Worm (Caenorhabditis elegans): ENCODE results near the gene grl-30.

grl-30 gene

ce11 chrV:3538307-3538706 lies 17.8 kb upstream of the grl-30 start, which contains the start of gene nhr-93:
nhr-93 (minus strand) TSS chrV:3538407.
- TF ChIP-seq Y55F3AM.14 (GFP tag; optimal IDR thresholded peaks at IDR 0.05) = no peak
- no peak for TF ChIP-seq snpc-4 (tag; optimal IDR thresholded peaks at IDR 0.05)
- no peak for TF ChIP-seq ztf-11 (tag; optimal IDR thresholded peaks at IDR 0.05)
- no peak for TF ChIP-seq zag-1 (tag; optimal IDR thresholded peaks at IDR 0.05)
- no peak for TF ChIP-seq peb-1 (tag; optimal IDR thresholded peaks at IDR 0.05)
- TF ChIP-seq nhr-21 (tag; optimal IDR thresholded peaks at IDR 0.05) = no peak
- no peak for TF ChIP-seq nhr-11 (tag; optimal IDR thresholded peaks at IDR 0.05)
- TF ChIP-seq ceh-82 (tag; optimal IDR thresholded peaks at IDR 0.05) = no peak
- TF ChIP-seq elt-1 (tag; optimal IDR thresholded peaks at IDR 0.05) = no peak
- TF ChIP-seq ztf-1 (GFP tag; conservative IDR thresholded peaks at IDR 0.05) = no peak
- TF ChIP-seq mab-5 (tag; optimal IDR thresholded peaks at IDR 0.05) = no peak
- TF ChIP-seq nhr-237 (tag; optimal IDR thresholded peaks at IDR 0.05) = no peak
- no peak for TF ChIP-seq nhr-77 (tag; optimal IDR thresholded peaks at IDR 0.05)
- no peak for TF ChIP-seq unc-39 (tag; optimal IDR thresholded peaks at IDR 0.05)
- no peak for TF ChIP-seq lsy-2 (tag; optimal IDR thresholded peaks at IDR 0.05)
- no peak for TF ChIP-seq unc-62 (GFP tag; optimal IDR thresholded peaks at IDR 0.05)
- no peak for TF ChIP-seq alr-1 (tag; optimal IDR thresholded peaks at IDR 0.05)
- TF ChIP-seq nhr-10 (tag; optimal IDR thresholded peaks at IDR 0.05) = no peak
- no peak for TF ChIP-seq crh-2 (tag; optimal IDR thresholded peaks at IDR 0.05)

- TF ChIP-seq mbf-1 (tag; optimal IDR thresholded peaks at IDR 0.05) = no peak
- no peak for TF ChIP-seq gmeb-1 (tag; optimal IDR thresholded peaks at IDR 0.05)
- no peak for TF ChIP-seq fos-1 (tag; optimal IDR thresholded peaks at IDR 0.05)
- TF ChIP-seq lin-39 (tag; optimal IDR thresholded peaks at IDR 0.05) = no peak
- TF ChIP-seq elt-1 (tag; optimal IDR thresholded peaks at IDR 0.05) = no peak
- no peak for TF ChIP-seq unc-39 (tag; optimal IDR thresholded peaks at IDR 0.05)
- TF ChIP-seq R02D3.7 (tag; optimal IDR thresholded peaks at IDR 0.05) = no peak
These were observed 15.0 kb upstream of the grl-30 start, which contains the start of gene srbc-67 for ce11 chrV:3541117-3541516. srbc-67 (minus strand) TSS chrV:3541217.

- no peak for TF ChIP-seq lin-13 (GFP tag; optimal IDR thresholded peaks at IDR 0.05)
- no peak for TF ChIP-seq nhr-11 (tag; optimal IDR thresholded peaks at IDR 0.05)
- TF ChIP-seq lin-11 (tag; optimal IDR thresholded peaks at IDR 0.05) = no peak
- no peak for TF ChIP-seq unc-39 (tag; optimal IDR thresholded peaks at IDR 0.05)
These were observed 12.7 kb upstream of the grl-30 start, which contains the start of gene nhr-222 for ce11 chrV:3543344-3543743. nhr-222 (minus strand) TSS chrV:3543444.

- TF ChIP-seq elt-3 (tag; optimal IDR thresholded peaks at IDR 0.05) = no peak
- no peak for TF ChIP-seq peb-1 (tag; optimal IDR thresholded peaks at IDR 0.05)
- TF ChIP-seq lsy-2 (tag; optimal IDR thresholded peaks at IDR 0.05) = no peak
- no peak for TF ChIP-seq ztf-11 (tag; optimal IDR thresholded peaks at IDR 0.05)
- no peak for TF ChIP-seq mab-5 (tag; optimal IDR thresholded peaks at IDR 0.05)
- no peak for TF ChIP-seq lin-11 (tag; optimal IDR thresholded peaks at IDR 0.05)
- TF ChIP-seq nhr-11 (tag; optimal IDR thresholded peaks at IDR 0.05) = no peak
- TF ChIP-seq unc-39 (tag; optimal IDR thresholded peaks at IDR 0.05) = no peak
- TF ChIP-seq mbf-1 (tag; optimal IDR thresholded peaks at IDR 0.05) = no peak
- TF ChIP-seq nhr-12 (tag; optimal IDR thresholded peaks at IDR 0.05) = no peak
These were observed 9.6 kb upstream of the grl-30 start, which contains the start of gene srbc-68 for ce11 chrV:3546517-3546916. srbc-68 (minus strand) TSS chrV:3546617.

ce11 chrV:3548798-3549197 lies 7.3 kb upstream of the grl-30 start, which contains the start of gene srw-130:
srw-130 (minus strand) TSS chrV:3548898.
- TF ChIP-seq lsy-2 (tag; optimal IDR thresholded peaks at IDR 0.05) (no peak), crh-2 (tag; optimal IDR thresholded peaks at IDR 0.05) (no peak), nhr-21 (tag; optimal IDR thresholded peaks at IDR 0.05) (no peak)

ce11 chrV:3549553-3549952 lies 6.5 kb upstream of the grl-30 start, which contains the start of gene sri-21:
sri-21 (plus strand) TSS chrV:3549853.
- TF ChIP-seq snpc-4 (tag; optimal IDR thresholded peaks at IDR 0.05) (no peak), nhr-12 (tag; optimal IDR thresholded peaks at IDR 0.05) (no peak), ceh-16 (tag; optimal IDR thresholded peaks at IDR 0.05) (no peak), nhr-10 (tag; optimal IDR thresholded peaks at IDR 0.05) (no peak), ztf-1 (GFP tag; conservative IDR thresholded peaks at IDR 0.05) (no peak)

- TF ChIP-seq ceh-82 (tag; optimal IDR thresholded peaks at IDR 0.05) = no peak
- no peak for TF ChIP-seq nhr-77 (tag; optimal IDR thresholded peaks at IDR 0.05)
- TF ChIP-seq nhr-21 (tag; optimal IDR thresholded peaks at IDR 0.05) = no peak
- no peak for TF ChIP-seq unc-39 (tag; optimal IDR thresholded peaks at IDR 0.05)
- TF ChIP-seq lin-39 (tag; optimal IDR thresholded peaks at IDR 0.05) = no peak
- TF ChIP-seq sma-9 (GFP tag; optimal IDR thresholded peaks at IDR 0.05) = no peak
- no peak for TF ChIP-seq sma-9 (tag; optimal IDR thresholded peaks at IDR 0.05)
- no peak for TF ChIP-seq ama-1 (optimal IDR thresholded peaks at IDR 0.05)
- no peak for TF ChIP-seq elt-3 (tag; optimal IDR thresholded peaks at IDR 0.05)
- TF ChIP-seq nhr-6 (tag; optimal IDR thresholded peaks at IDR 0.05) = no peak
- TF ChIP-seq nhr-25 (tag; optimal IDR thresholded peaks at IDR 0.05) = no peak
- no peak for TF ChIP-seq Y55F3AM.14 (GFP tag; optimal IDR thresholded peaks at IDR 0.05)
- no peak for TF ChIP-seq lsy-2 (tag; optimal IDR thresholded peaks at IDR 0.05)
- TF ChIP-seq R02D3.7 (tag; optimal IDR thresholded peaks at IDR 0.05) = no peak
- TF ChIP-seq nhr-10 (tag; optimal IDR thresholded peaks at IDR 0.05) = no peak
- TF ChIP-seq ztf-1 (GFP tag; conservative IDR thresholded peaks at IDR 0.05) = no peak
- TF ChIP-seq ZK546.5 (tag; optimal IDR thresholded peaks at IDR 0.05) = no peak
- no peak for TF ChIP-seq lin-13 (GFP tag; optimal IDR thresholded peaks at IDR 0.05)
- no peak for TF ChIP-seq ztf-4 (tag; optimal IDR thresholded peaks at IDR 0.05)
- TF ChIP-seq aly-2 (tag; optimal IDR thresholded peaks at IDR 0.05) = no peak
- TF ChIP-seq sma-3 (GFP tag; optimal IDR thresholded peaks at IDR 0.05) = no peak
These were observed 4.3 kb upstream of the grl-30 start, which contains the start of gene grl-28 for ce11 chrV:3551765-3552164. grl-28 (minus strand) TSS chrV:3551865.
